Worm (Caenorhabditis elegans) whole organism, mixed stage, embryonic: ENCODE measurements around the gene cox-18.

ENCODE experiments used
- M03D4.4 ChIP-seq: sonication (generic microtip); optimal IDR thresholded peaks from 2 replicates; lab custom pipeline; 2017; ENCODE audit warnings: mild to moderate bottlenecking, missing genetic modification characterization, missing compliant biosample characterization
- bed-3 ChIP-seq: fragments of 200-800 bp; sonication (Bioruptor generic); optimal IDR thresholded peaks from 3 replicates; lab custom pipeline; 2018; ENCODE audit warnings: mild to moderate bottlenecking, missing genetic modification characterization, moderate library complexity, missing compliant biosample characterization
- blmp-1 ChIP-seq: fragments of 150-350 bp; optimal IDR thresholded peaks from 2 replicates; lab custom pipeline; 2014; ENCODE audit warnings: missing biosample characterization, missing genetic modification characterization
- ceh-39 ChIP-seq: fragments of 150-350 bp; optimal IDR thresholded peaks from 2 replicates; lab custom pipeline; 2014; ENCODE audit warnings: missing biosample characterization, missing genetic modification characterization
- ceh-43 ChIP-seq: fragments of 200-800 bp; sonication (Bioruptor generic); optimal IDR thresholded peaks from 2 replicates; lab custom pipeline; 2018; ENCODE audit warnings: mild to moderate bottlenecking, missing genetic modification characterization, moderate library complexity, missing compliant biosample characterization
- ceh-83 ChIP-seq: fragments of 200-800 bp; sonication (Bioruptor generic); optimal IDR thresholded peaks from 2 replicates; lab custom pipeline; 2018; ENCODE audit warnings: mild to moderate bottlenecking, missing genetic modification characterization, missing compliant biosample characterization
- ces-1 ChIP-seq: fragments of 150-350 bp; optimal IDR thresholded peaks from 2 replicates; lab custom pipeline; 2014; ENCODE audit warnings: missing biosample characterization, missing genetic modification reagents, missing genetic modification characterization
- drap-1 ChIP-seq: fragments of 200-800 bp; sonication (Bioruptor generic); optimal IDR thresholded peaks from 3 replicates; lab custom pipeline; 2018; ENCODE audit warnings: mild to moderate bottlenecking, missing genetic modification characterization, missing compliant biosample characterization
- elt-1 ChIP-seq: sonication (generic microtip); optimal IDR thresholded peaks from 2 replicates; lab custom pipeline; 2017; ENCODE audit warnings: missing genetic modification characterization, mild to moderate bottlenecking, missing compliant biosample characterization, antibody characterized with exemption, moderate library complexity, borderline replicate concordance; ENCODE audit not compliant: insufficient read depth
- elt-3 ChIP-seq: fragments of 150-350 bp; optimal IDR thresholded peaks from 2 replicates; lab custom pipeline; 2014; ENCODE audit warnings: missing biosample characterization, missing genetic modification characterization
- flh-1 ChIP-seq: fragments of 200-800 bp; sonication (Bioruptor generic); optimal IDR thresholded peaks from 2 replicates; lab custom pipeline; 2018; ENCODE audit warnings: mild to moderate bottlenecking, missing genetic modification characterization, moderate library complexity, missing compliant biosample characterization
- ham-2 ChIP-seq: fragments of 200-800 bp; sonication (Bioruptor generic); optimal IDR thresholded peaks from 2 replicates; lab custom pipeline; 2018; ENCODE audit warnings: mild to moderate bottlenecking, missing genetic modification characterization, missing compliant biosample characterization
- hlh-1 ChIP-seq: fragments of 150-350 bp; optimal IDR thresholded peaks from 2 replicates; lab custom pipeline; 2014; ENCODE audit warnings: missing biosample characterization, missing genetic modification reagents, missing genetic modification characterization
- lin-13 ChIP-seq: fragments of 150-350 bp; optimal IDR thresholded peaks from 2 replicates; lab custom pipeline; 2014; ENCODE audit warnings: missing biosample characterization, missing genetic modification characterization
- lin-32 ChIP-seq: fragments of 200-800 bp; sonication (Bioruptor generic); optimal IDR thresholded peaks from 2 replicates; lab custom pipeline; 2018; ENCODE audit warnings: mild to moderate bottlenecking, missing genetic modification characterization, missing compliant biosample characterization
- lsy-2 ChIP-seq: fragments of 150-350 bp; optimal IDR thresholded peaks from 2 replicates; lab custom pipeline; 2014; ENCODE audit warnings: missing biosample characterization, missing genetic modification characterization
- mab-5 ChIP-seq: fragments of 150-350 bp; optimal IDR thresholded peaks from 2 replicates; lab custom pipeline; 2014; ENCODE audit warnings: missing biosample characterization, missing genetic modification characterization
- mep-1 ChIP-seq: fragments of 150-350 bp; optimal IDR thresholded peaks from 2 replicates; lab custom pipeline; 2017; ENCODE audit warnings: missing biosample characterization, missing genetic modification reagents, missing genetic modification characterization, inconsistent platforms
- mls-2 ChIP-seq: sonication (generic microtip); optimal IDR thresholded peaks from 2 replicates; lab custom pipeline; 2016; ENCODE audit warnings: mild to moderate bottlenecking, missing genetic modification characterization, moderate library complexity, missing compliant biosample characterization
- nhr-12 ChIP-seq: fragments of 150-350 bp; optimal IDR thresholded peaks from 2 replicates; lab custom pipeline; 2014; ENCODE audit warnings: missing biosample characterization, missing genetic modification characterization
- nhr-237 ChIP-seq: fragments of 150-350 bp; optimal IDR thresholded peaks from 2 replicates; lab custom pipeline; 2014; ENCODE audit warnings: missing biosample characterization, missing genetic modification characterization
- nhr-28 ChIP-seq: fragments of 150-350 bp; optimal IDR thresholded peaks from 2 replicates; lab custom pipeline; 2014; ENCODE audit warnings: missing biosample characterization, missing genetic modification characterization
- nhr-76 ChIP-seq: sonication (generic microtip); optimal IDR thresholded peaks from 2 replicates; lab custom pipeline; 2017; ENCODE audit warnings: missing biosample characterization, missing genetic modification characterization
- pha-4 ChIP-seq: fragments of 150-350 bp; optimal IDR thresholded peaks from 2 replicates; lab custom pipeline; 2018; ENCODE audit warnings: missing biosample characterization, missing genetic modification reagents, missing genetic modification characterization
- sem-2 ChIP-seq: fragments of 200-800 bp; sonication (Bioruptor generic); optimal IDR thresholded peaks from 2 replicates; lab custom pipeline; 2018; ENCODE audit warnings: mild to moderate bottlenecking, missing genetic modification characterization, missing compliant biosample characterization
- sptf-1 ChIP-seq: sonication (generic microtip); optimal IDR thresholded peaks from 2 replicates; lab custom pipeline; 2017; ENCODE audit warnings: mild to moderate bottlenecking, missing genetic modification characterization, moderate library complexity, missing compliant biosample characterization
- tbx-8 ChIP-seq: fragments of 200-800 bp; sonication (Bioruptor generic); optimal IDR thresholded peaks from 2 replicates; lab custom pipeline; 2018; ENCODE audit warnings: mild to moderate bottlenecking, missing genetic modification characterization, moderate library complexity, missing compliant biosample characterization
- unc-120 ChIP-seq: sonication (generic microtip); optimal IDR thresholded peaks from 2 replicates; lab custom pipeline; 2017; ENCODE audit warnings: missing genetic modification characterization, missing compliant biosample characterization; ENCODE audit not compliant: poor library complexity, severe bottlenecking
- unc-39 ChIP-seq: fragments of 150-350 bp; optimal IDR thresholded peaks from 2 replicates; lab custom pipeline; 2014; ENCODE audit warnings: missing biosample characterization, missing genetic modification characterization
- unc-62 ChIP-seq: fragments of 150-350 bp; optimal IDR thresholded peaks from 2 replicates; lab custom pipeline; 2014; ENCODE audit warnings: missing biosample characterization, missing genetic modification reagents, missing genetic modification characterization
- zip-8 ChIP-seq: fragments of 150-350 bp; optimal IDR thresholded peaks from 2 replicates; lab custom pipeline; 2014; ENCODE audit warnings: missing biosample characterization, missing genetic modification characterization
- ztf-11 ChIP-seq: fragments of 150-350 bp; optimal IDR thresholded peaks from 2 replicates; lab custom pipeline; 2014; ENCODE audit warnings: missing biosample characterization, missing genetic modification characterization

The cox-18 gene

DNA sequence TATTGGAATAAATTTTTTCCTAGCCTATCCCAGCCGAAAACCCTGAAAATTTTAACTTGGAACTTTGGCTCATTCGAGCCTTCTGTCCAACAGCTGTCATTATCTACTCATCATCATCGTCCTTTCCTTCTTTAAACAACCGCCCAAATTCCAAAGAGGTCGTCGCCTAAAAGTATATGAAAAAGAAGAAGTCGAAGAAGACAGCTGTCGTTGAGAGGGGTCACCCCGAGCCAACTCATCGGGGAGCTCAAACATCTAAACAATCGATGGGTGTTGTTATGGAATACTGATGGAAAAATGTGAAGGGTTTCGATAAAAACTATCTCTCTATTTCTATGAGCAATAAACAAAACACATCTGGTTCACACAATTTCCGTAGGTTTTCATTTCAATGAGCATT is 7.9 kb downstream of the cox-18 start:
- TF ChIP-seq unc-120 (tag; lab: Kevin White, UChicago) (peak; percentile 33), drap-1 (no peak), bed-3 (GFP tag; lab: Kevin White, UChicago) (no peak), hlh-1 (tag; lab: Kevin White, UChicago) (peak; percentile 95), nhr-28 (tag; lab: Kevin White, UChicago) (no peak)

- no peak for TF ChIP-seq elt-1 (tag; lab: Kevin White, UChicago)
- TF ChIP-seq ham-2: no peak
- no peak for TF ChIP-seq flh-1 (GFP tag; lab: Kevin White, UChicago)
- TF ChIP-seq hlh-1 (tag; lab: Kevin White, UChicago): peak; percentile 83
- TF ChIP-seq ceh-83 (GFP tag; lab: Kevin White, UChicago): no peak
- TF ChIP-seq bed-3 (GFP tag; lab: Kevin White, UChicago): no peak
- no peak for TF ChIP-seq lin-13 (tag; lab: Kevin White, UChicago)
These were observed 8.7 kb downstream of the cox-18 start for ce11 chrIV:1105999-1106398.

- TF ChIP-seq lsy-2: no peak
- TF ChIP-seq unc-62 (GFP tag; lab: Kevin White, UChicago): peak; percentile 87
- TF ChIP-seq hlh-1 (tag; lab: Kevin White, UChicago): peak; percentile 74
- TF ChIP-seq pha-4 (tag; lab: Kevin White, UChicago): no peak
- TF ChIP-seq nhr-237: no peak
- TF ChIP-seq lin-32: no peak
- TF ChIP-seq ces-1: no peak
- TF ChIP-seq mep-1 (tag; lab: Kevin White, UChicago): no peak
- no peak for TF ChIP-seq nhr-28 (tag; lab: Kevin White, UChicago)
- TF ChIP-seq elt-1 (tag; lab: Kevin White, UChicago): no peak
- no peak for TF ChIP-seq mls-2 (tag; lab: Kevin White, UChicago)
- no peak for TF ChIP-seq sem-2 (GFP tag; lab: Kevin White, UChicago)
- TF ChIP-seq ham-2: no peak
- no peak for TF ChIP-seq nhr-76 (tag; lab: Kevin White, UChicago)
- no peak for TF ChIP-seq blmp-1 (tag; lab: Kevin White, UChicago)
- no peak for TF ChIP-seq ceh-39 (tag; lab: Kevin White, UChicago)
- peak; percentile 78 for TF ChIP-seq unc-120 (tag; lab: Kevin White, UChicago)
These were observed 9.9 kb downstream of the cox-18 start, which contains the start of gene ost-1 for ce11 chrIV:1107190-1107589. ost-1 (plus strand) TSS chrIV:1107396.

DNA sequence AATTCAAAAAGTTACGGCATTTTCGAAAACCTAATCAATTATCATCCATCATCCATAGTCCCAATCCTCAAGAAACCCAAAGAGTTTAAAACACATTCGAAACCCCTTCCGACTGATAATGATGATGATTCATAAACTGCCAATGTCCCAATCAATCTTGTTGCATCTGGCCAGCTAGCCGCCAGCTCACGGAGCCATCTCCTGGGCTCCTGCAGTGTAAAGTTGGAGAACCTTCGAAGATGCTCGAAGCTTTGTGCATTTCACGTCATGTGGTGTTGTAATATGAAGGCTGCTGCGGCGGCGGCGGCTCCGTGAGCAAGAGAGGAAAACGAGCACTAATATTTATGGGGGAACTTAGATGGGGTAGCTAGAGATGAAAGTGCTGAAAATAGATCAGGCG is 10.8 kb downstream of the cox-18 start:
- TF ChIP-seq sem-2 (GFP tag; lab: Kevin White, UChicago): no peak
- TF ChIP-seq lin-32: no peak
- no peak for TF ChIP-seq flh-1 (GFP tag; lab: Kevin White, UChicago)
- peak; percentile 51 for TF ChIP-seq M03D4.4 (tag; lab: Kevin White, UChicago)
- TF ChIP-seq ham-2: no peak
- TF ChIP-seq tbx-8 (GFP tag; lab: Kevin White, UChicago): no peak
- TF ChIP-seq drap-1: no peak
- TF ChIP-seq mep-1 (tag; lab: Kevin White, UChicago): no peak
- TF ChIP-seq ceh-43 (GFP tag; lab: Kevin White, UChicago): no peak
- TF ChIP-seq lsy-2: peak; percentile 43
- TF ChIP-seq lin-13 (tag; lab: Kevin White, UChicago): no peak
- peak; percentile 86 for TF ChIP-seq unc-120 (tag; lab: Kevin White, UChicago)
- no peak for TF ChIP-seq nhr-76 (tag; lab: Kevin White, UChicago)
- TF ChIP-seq unc-62 (GFP tag; lab: Kevin White, UChicago): peak; percentile 99
- peak; percentile 95 for TF ChIP-seq hlh-1 (tag; lab: Kevin White, UChicago)
- no peak for TF ChIP-seq ztf-11
- no peak for TF ChIP-seq zip-8 (tag; lab: Kevin White, UChicago)
- no peak for TF ChIP-seq nhr-28 (tag; lab: Kevin White, UChicago)
- TF ChIP-seq sptf-1 (tag; lab: Kevin White, UChicago): peak; percentile 33
- peak; percentile 60 for TF ChIP-seq mab-5
- TF ChIP-seq nhr-12 (tag; lab: Kevin White, UChicago): no peak
- TF ChIP-seq nhr-237: no peak
- no peak for TF ChIP-seq bed-3 (GFP tag; lab: Kevin White, UChicago)
- no peak for TF ChIP-seq pha-4 (tag; lab: Kevin White, UChicago)
- no peak for TF ChIP-seq unc-39 (tag; lab: Kevin White, UChicago)
- no peak for TF ChIP-seq elt-3 (tag; lab: Kevin White, UChicago)
- TF ChIP-seq mls-2 (tag; lab: Kevin White, UChicago): no peak
